Worm (Caenorhabditis elegans): ENCODE measurements around the gene ddx-15.

ce11 chrIII:5610276-5610675 lies 18.8 kb upstream of the ddx-15 start, which contains the start of gene C05D2.8:
- no peak for TF ChIP-seq cebp-2 (GFP tag; IDR thresholded peaks at IDR 0.05)
- no peak for TF ChIP-seq ama-1 (optimal IDR thresholded peaks at IDR 0.05)
- TF ChIP-seq ama-1 (GFP tag; optimal IDR thresholded peaks at IDR 0.05): no peak
- no peak for TF ChIP-seq dpff-1 (tag; optimal IDR thresholded peaks at IDR 0.05)
- TF ChIP-seq let-607 (tag; optimal IDR thresholded peaks at IDR 0.05): no peak
- TF ChIP-seq ets-4 (GFP tag; optimal IDR thresholded peaks at IDR 0.05): no peak
- no peak for TF ChIP-seq ztf-25 (GFP tag; IDR thresholded peaks at IDR 0.05)
- no peak for TF ChIP-seq lsy-27 (tag; optimal IDR thresholded peaks at IDR 0.05; ENCODE audit: borderline replicate concordance, insufficient read depth)
- TF ChIP-seq madf-8 (GFP tag; conservative IDR thresholded peaks at IDR 0.05): no peak
- no peak for TF ChIP-seq madf-6 (GFP tag; IDR thresholded peaks at IDR 0.05)
- TF ChIP-seq somi-1 (GFP tag; optimal IDR thresholded peaks at IDR 0.05): no peak
- no peak for TF ChIP-seq snpc-4 (GFP tag; optimal IDR thresholded peaks at IDR 0.05)
- TF ChIP-seq snpc-4 (tag; optimal IDR thresholded peaks at IDR 0.05): no peak

All from whole organism, young adult.